Fruit fly (Drosophila melanogaster): Measurements from ENCODE around the gene CG32119.

Gene CG32119

DNA sequence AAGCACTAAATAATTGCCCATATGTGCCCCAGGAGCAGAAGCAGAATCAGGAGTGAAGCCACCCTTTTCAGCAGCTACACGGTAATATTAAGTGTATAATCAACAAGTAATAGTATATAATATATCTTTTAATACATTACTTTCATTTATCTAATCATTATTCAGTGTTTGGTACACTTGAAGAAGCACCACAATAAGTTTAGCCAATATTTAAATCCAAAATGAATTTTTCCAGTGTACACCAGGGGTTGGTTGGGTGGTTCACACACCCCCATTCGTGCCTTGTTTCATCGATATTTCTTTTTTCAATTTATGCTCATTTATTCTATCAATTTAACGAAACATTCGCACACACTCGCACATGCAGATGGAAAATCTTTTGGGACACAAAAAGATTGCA is 51.0 kb downstream of the CG32119 start (continued):
- TF ChIP-seq Med (GFP tag) (peak; percentile 5), B-H1 (GFP tag; IDR thresholded peaks at IDR 0.05) (0 out of 3 replicates have a peak, but pooled peaks have one; percentile 18), vvl (GFP tag; IDR thresholded peaks at IDR 0.05) (peak; percentile 69), CG14965 (GFP tag; optimal IDR thresholded peaks at IDR 0.05; ENCODE audit: borderline replicate concordance) (no peak), CG3407 (GFP tag; optimal IDR thresholded peaks at IDR 0.05) (peak; percentile 39), sisA (GFP tag; IDR thresholded peaks at IDR 0.05) (peak; percentile 38), CG10147 (GFP tag; optimal IDR thresholded peaks at IDR 0.05) (peak; percentile 45), CG10209 (GFP tag; optimal IDR thresholded peaks at IDR 0.05) (peak; percentile 37), esg (GFP tag; conservative IDR thresholded peaks at IDR 0.05) (peak; percentile 39; the same call in 1 of the 2 replicates), aop (GFP tag; IDR thresholded peaks at IDR 0.05) (no peak), Hmr (GFP tag; optimal IDR thresholded peaks at IDR 0.05) (peak; percentile 10), Sry-β (GFP tag; optimal IDR thresholded peaks at IDR 0.05) (no peak), Fer3 (tag; optimal IDR thresholded peaks at IDR 0.05) (peak; percentile 13), CG10267 (tag; optimal IDR thresholded peaks at IDR 0.05) (peak; percentile 69), CG13424 (tag; optimal IDR thresholded peaks at IDR 0.05) (peak; percentile 65), Elba2 (GFP tag; optimal IDR thresholded peaks at IDR 0.05) (no peak), HHEX (GFP tag; optimal IDR thresholded peaks at IDR 0.05) (peak; percentile 42), danr (GFP tag; IDR thresholded peaks at IDR 0.05) (peak; percentile 22; the same call in 1 of the 2 replicates), sug (tag; optimal IDR thresholded peaks at IDR 0.05) (peak; percentile 1), CG7357 (GFP tag; IDR thresholded peaks at IDR 0.05) (0 out of 3 replicates have a peak, but pooled peaks have one; percentile 5), CG14710 (tag; optimal IDR thresholded peaks at IDR 0.05) (peak; percentile 62), Antp (GFP tag; optimal IDR thresholded peaks at IDR 0.05) (no peak), sqz (GFP tag; optimal IDR thresholded peaks at IDR 0.05) (no peak), CG12071 (GFP tag; optimal IDR thresholded peaks at IDR 0.05) (peak; percentile 53), lmd (GFP tag; IDR thresholded peaks at IDR 0.05) (peak; percentile 49), CG11398 (GFP tag; optimal IDR thresholded peaks at IDR 0.05) (no peak), Aef1 (GFP tag; IDR thresholded peaks at IDR 0.05) (0 out of 3 replicates have a peak, but pooled peaks have one; percentile 35), ewg (GFP tag; optimal IDR thresholded peaks at IDR 0.05) (peak; percentile 40), CG32767 (GFP tag; IDR thresholded peaks at IDR 0.05) (no peak), gsb-n (tag; optimal IDR thresholded peaks at IDR 0.05) (peak; percentile 64), scrt (GFP tag; optimal IDR thresholded peaks at IDR 0.05) (peak; percentile 49), mirr (GFP tag; optimal IDR thresholded peaks at IDR 0.05) (no peak), fd3F (GFP tag; optimal IDR thresholded peaks at IDR 0.05) (no peak), CG4404 (GFP tag; IDR thresholded peaks at IDR 0.05) (no peak), pros (GFP tag; optimal IDR thresholded peaks at IDR 0.05) (peak; percentile 74), gfzf (GFP tag; optimal IDR thresholded peaks at IDR 0.05) (no peak), schlank (tag; optimal IDR thresholded peaks at IDR 0.05) (no peak), Blimp-1 (GFP tag; optimal IDR thresholded peaks at IDR 0.05) (peak; percentile 75), CG3726 (GFP tag; IDR thresholded peaks at IDR 0.05) (0 out of 3 replicates have a peak, but pooled peaks have one; percentile 35), zfh2 (GFP tag; optimal IDR thresholded peaks at IDR 0.05) (no peak), Fer2 (tag; optimal IDR thresholded peaks at IDR 0.05) (peak; percentile 1), D19A (tag; optimal IDR thresholded peaks at IDR 0.05) (peak; percentile 66), Rx (GFP tag; IDR thresholded peaks at IDR 0.05) (0 out of 2 replicates have a peak, but pooled peaks have one; percentile 14), CG10462 (GFP tag; optimal IDR thresholded peaks at IDR 0.05) (peak; percentile 2), Ada2b (GFP tag; IDR thresholded peaks at IDR 0.05) (peak; percentile 25; the same call in 1 of the 2 replicates), fd102C (GFP tag; optimal IDR thresholded peaks at IDR 0.05) (no peak), CG18476 (GFP tag; optimal IDR thresholded peaks at IDR 0.05) (peak; percentile 54), az2 (GFP tag; optimal IDR thresholded peaks at IDR 0.05) (peak; percentile 66), CG32532 (GFP tag; IDR thresholded peaks at IDR 0.05) (peak; percentile 43; the same call in 1 of the 2 replicates), NK7.1 (GFP tag; optimal IDR thresholded peaks at IDR 0.05) (no peak)

Data from whole organism, embryonic.